Worm (Caenorhabditis elegans) whole organism, early embryonic: Measurements from ENCODE around the gene nth-1.

ENCODE experiments used
- B0310.2 ChIP-seq: sonication (generic microtip); optimal IDR thresholded peaks from 2 replicates; lab custom pipeline; 2016; ENCODE audit warnings: mild to moderate bottlenecking, missing genetic modification characterization, missing compliant biosample characterization
- F13C5.2 ChIP-seq: sonication (generic microtip); optimal IDR thresholded peaks from 2 replicates; lab custom pipeline; 2017; ENCODE audit warnings: mild to moderate bottlenecking, missing genetic modification characterization, inconsistent platforms, missing compliant biosample characterization
- aly-1 ChIP-seq: sonication (generic microtip); optimal IDR thresholded peaks from 2 replicates; lab custom pipeline; 2016; ENCODE audit warnings: missing genetic modification characterization, missing compliant biosample characterization
- ama-1 ChIP-seq: fragments of 150-350 bp; optimal IDR thresholded peaks from 2 replicates; lab custom pipeline; 2014
- ceh-13 ChIP-seq: fragments of 200-800 bp; sonication (Bioruptor generic); optimal IDR thresholded peaks from 2 replicates; lab custom pipeline; 2018; ENCODE audit warnings: mild to moderate bottlenecking, missing genetic modification characterization, missing compliant biosample characterization
- ceh-36 ChIP-seq: sonication (generic microtip); optimal IDR thresholded peaks from 2 replicates; lab custom pipeline; 2016; ENCODE audit warnings: missing genetic modification characterization, inconsistent platforms, missing compliant biosample characterization
- ets-7 ChIP-seq: sonication (generic microtip); optimal IDR thresholded peaks from 2 replicates; lab custom pipeline; 2016; ENCODE audit warnings: missing genotype, missing genetic modification characterization, missing compliant biosample characterization
- flt-1 ChIP-seq: fragments of 200-800 bp; sonication (Bioruptor generic); IDR thresholded peaks from 2 replicates; pipeline ENCODE4 v1.3.6; 2022; ENCODE audit warnings: missing genetic modification characterization, missing compliant biosample characterization
- hmbx-1 ChIP-seq: sonication (generic microtip); optimal IDR thresholded peaks from 2 replicates; lab custom pipeline; 2016; ENCODE audit warnings: mild to moderate bottlenecking, missing genetic modification characterization, missing compliant biosample characterization
- hmg-4 ChIP-seq: fragments of 200-800 bp; sonication (Bioruptor generic); optimal IDR thresholded peaks from 2 replicates; lab custom pipeline; 2018; ENCODE audit warnings: mild to moderate bottlenecking, missing genetic modification characterization, missing compliant biosample characterization
- hnd-1 ChIP-seq: sonication (generic microtip); optimal IDR thresholded peaks from 2 replicates; lab custom pipeline; 2016; ENCODE audit warnings: missing genetic modification characterization, missing compliant biosample characterization
- pes-1 ChIP-seq: fragments of 200-800 bp; sonication (Bioruptor generic); IDR thresholded peaks from 2 replicates; pipeline ENCODE4 v1.3.6; 2022; ENCODE audit warnings: missing genetic modification reagents, missing genetic modification characterization, missing compliant biosample characterization
- scrt-1 ChIP-seq: fragments of 200-800 bp; sonication (Bioruptor generic); IDR thresholded peaks from 2 replicates; pipeline ENCODE4 v1.3.6; 2022; ENCODE audit warnings: missing genetic modification characterization, missing compliant biosample characterization
- sea-1 ChIP-seq: fragments of 200-800 bp; sonication (Bioruptor generic); conservative IDR thresholded peaks from 2 replicates; pipeline ENCODE4 v1.3.6; 2022; ENCODE audit warnings: missing genetic modification characterization, missing compliant biosample characterization
- tbx-11 ChIP-seq: fragments of 200-800 bp; sonication (Bioruptor generic); IDR thresholded peaks from 2 replicates; pipeline ENCODE4 v1.3.6; 2022; ENCODE audit warnings: missing genetic modification characterization, missing compliant biosample characterization
- tbx-37 ChIP-seq: fragments of 200-800 bp; sonication (Bioruptor generic); conservative IDR thresholded peaks from 2 replicates; pipeline ENCODE4 v1.3.6; 2022; ENCODE audit warnings: missing genetic modification reagents, missing genetic modification characterization, missing compliant biosample characterization
- tra-4 ChIP-seq: sonication (generic microtip); optimal IDR thresholded peaks from 2 replicates; lab custom pipeline; 2017; ENCODE audit warnings: missing genetic modification characterization, missing compliant biosample characterization

The nth-1 gene

ce11 chrIII:4302780-4303179 is 8.7 kb upstream of the nth-1 start:
- TF ChIP-seq pes-1 (no peak), tbx-37 (no peak), ets-7 (tag; lab: Kevin White, UChicago) (no peak), ama-1 (lab: Kevin White, UChicago) (no peak), B0310.2 (no peak), ceh-13 (GFP tag; lab: Kevin White, UChicago) (no peak), F13C5.2 (tag; lab: Kevin White, UChicago) (no peak), aly-1 (tag; lab: Kevin White, UChicago) (no peak), hnd-1 (tag; lab: Kevin White, UChicago) (no peak)

- TF ChIP-seq ets-7 (tag; lab: Kevin White, UChicago) = no peak
- TF ChIP-seq aly-1 (tag; lab: Kevin White, UChicago) = no peak
- TF ChIP-seq pes-1 = no peak
- no peak for TF ChIP-seq ceh-36 (tag; lab: Kevin White, UChicago)
- no peak for TF ChIP-seq tbx-37
- TF ChIP-seq ceh-13 (GFP tag; lab: Kevin White, UChicago) = no peak
- TF ChIP-seq hmg-4 (GFP tag; lab: Kevin White, UChicago) = no peak
- no peak for TF ChIP-seq flt-1
- TF ChIP-seq tra-4 (tag; lab: Kevin White, UChicago) = no peak
- no peak for TF ChIP-seq ama-1 (lab: Kevin White, UChicago)
- TF ChIP-seq hmbx-1 (tag; lab: Kevin White, UChicago) = no peak
- TF ChIP-seq tbx-11 (GFP tag; lab: Robert Waterston, UW) = no peak
- no peak for TF ChIP-seq F13C5.2 (tag; lab: Kevin White, UChicago)
- no peak for TF ChIP-seq sea-1 (GFP tag; lab: Robert Waterston, UW)
- TF ChIP-seq scrt-1 (GFP tag; lab: Robert Waterston, UW) = no peak
- no peak for TF ChIP-seq B0310.2
- TF ChIP-seq hnd-1 (tag; lab: Kevin White, UChicago) = no peak
These were observed 8.2 kb upstream of the nth-1 start, which contains the start of gene R10E4.9 for ce11 chrIII:4302293-4302692. TSS of gene R10E4.9 (minus strand) at chrIII:4302393.

ce11 chrIII:4300989-4301498 is 7.0 kb upstream of the nth-1 start, which contains the start of gene R10E4.11:
TSS of gene R10E4.11 (minus strand) at chrIII:4301039.
- no peak for TF ChIP-seq hmbx-1 (tag; lab: Kevin White, UChicago)
- TF ChIP-seq ceh-36 (tag; lab: Kevin White, UChicago) = no peak
- no peak for TF ChIP-seq tra-4 (tag; lab: Kevin White, UChicago)
- no peak for TF ChIP-seq sea-1 (GFP tag; lab: Robert Waterston, UW)
- no peak for TF ChIP-seq B0310.2
- TF ChIP-seq scrt-1 (GFP tag; lab: Robert Waterston, UW) = no peak
- TF ChIP-seq flt-1 = no peak
- no peak for TF ChIP-seq hnd-1 (tag; lab: Kevin White, UChicago)
- no peak for TF ChIP-seq ama-1 (lab: Kevin White, UChicago)
- no peak for TF ChIP-seq pes-1
- TF ChIP-seq ceh-13 (GFP tag; lab: Kevin White, UChicago) = no peak
- no peak for TF ChIP-seq tbx-11 (GFP tag; lab: Robert Waterston, UW)

ce11 chrIII:4293108-4293507 is 945 bp downstream of the nth-1 start, which contains the start of gene R10E4.6:
TSS of gene R10E4.6 (plus strand) at chrIII:4293408.
- TF ChIP-seq flt-1 = no peak
- TF ChIP-seq aly-1 (tag; lab: Kevin White, UChicago) = no peak
- TF ChIP-seq ceh-13 (GFP tag; lab: Kevin White, UChicago) = no peak
- TF ChIP-seq pes-1 = no peak
- no peak for TF ChIP-seq tbx-11 (GFP tag; lab: Robert Waterston, UW)
- no peak for TF ChIP-seq hnd-1 (tag; lab: Kevin White, UChicago)
- TF ChIP-seq hmg-4 (GFP tag; lab: Kevin White, UChicago) = no peak
- TF ChIP-seq ceh-36 (tag; lab: Kevin White, UChicago) = no peak
- TF ChIP-seq F13C5.2 (tag; lab: Kevin White, UChicago) = no peak
- TF ChIP-seq ets-7 (tag; lab: Kevin White, UChicago) = no peak
- no peak for TF ChIP-seq ama-1 (lab: Kevin White, UChicago)
- TF ChIP-seq sea-1 (GFP tag; lab: Robert Waterston, UW) = no peak

- TF ChIP-seq hnd-1 (tag; lab: Kevin White, UChicago) = no peak
- no peak for TF ChIP-seq tbx-37
- TF ChIP-seq scrt-1 (GFP tag; lab: Robert Waterston, UW) = no peak
- TF ChIP-seq F13C5.2 (tag; lab: Kevin White, UChicago) = no peak
- TF ChIP-seq sea-1 (GFP tag; lab: Robert Waterston, UW) = no peak
- TF ChIP-seq hmg-4 (GFP tag; lab: Kevin White, UChicago) = no peak
- no peak for TF ChIP-seq tra-4 (tag; lab: Kevin White, UChicago)
- TF ChIP-seq ceh-13 (GFP tag; lab: Kevin White, UChicago) = no peak
- TF ChIP-seq B0310.2 = no peak
- TF ChIP-seq ceh-36 (tag; lab: Kevin White, UChicago) = no peak
- TF ChIP-seq hmbx-1 (tag; lab: Kevin White, UChicago) = no peak
- no peak for TF ChIP-seq pes-1
- TF ChIP-seq flt-1 = no peak
- TF ChIP-seq aly-1 (tag; lab: Kevin White, UChicago) = no peak
These were observed 2.8 kb downstream of the nth-1 start, which contains the start of gene mcm-5 for ce11 chrIII:4291216-4291691. TSS of gene mcm-5 (minus strand) at chrIII:4291266.

ce11 chrIII:4289952-4290351 is 4.1 kb downstream of the nth-1 start:
- TF ChIP-seq B0310.2 (no peak), hmg-4 (GFP tag; lab: Kevin White, UChicago) (no peak), hmbx-1 (tag; lab: Kevin White, UChicago) (no peak), ceh-13 (GFP tag; lab: Kevin White, UChicago) (no peak), aly-1 (tag; lab: Kevin White, UChicago) (no peak), tbx-37 (no peak), tbx-11 (GFP tag; lab: Robert Waterston, UW) (no peak), sea-1 (GFP tag; lab: Robert Waterston, UW) (no peak), scrt-1 (GFP tag; lab: Robert Waterston, UW) (no peak), ets-7 (tag; lab: Kevin White, UChicago) (no peak), tra-4 (tag; lab: Kevin White, UChicago) (no peak), hnd-1 (tag; lab: Kevin White, UChicago) (no peak), ceh-36 (tag; lab: Kevin White, UChicago) (no peak), flt-1 (no peak)
